Fruit fly (Drosophila melanogaster): ENCODE measurements around the gene CG42240.

Gene CG42240

DNA sequence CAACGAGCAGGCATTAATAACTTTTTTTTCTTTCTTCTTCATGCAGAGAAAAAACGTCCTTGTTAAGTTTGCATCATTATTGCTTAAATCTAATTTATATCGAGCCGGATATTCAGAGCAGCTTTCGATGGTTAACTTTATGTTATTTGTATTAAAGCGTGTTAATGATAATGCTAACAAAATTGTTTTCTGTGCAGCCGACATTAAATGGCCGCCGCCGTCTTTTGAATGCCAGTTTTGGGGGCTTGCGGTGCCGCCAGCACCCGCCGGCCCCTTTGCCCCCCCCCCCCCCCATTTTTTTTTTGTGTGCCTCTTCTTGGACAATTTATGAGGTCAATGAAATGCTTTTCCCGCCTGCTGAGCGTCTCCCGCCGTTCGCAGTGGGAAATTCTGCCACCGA is 19.1 kb upstream of the CG42240 start:
- TF ChIP-seq CG4496 (GFP tag; IDR thresholded peaks at IDR 0.05), result peak; percentile 24; the same call in 1 of the 3 replicates
- no peak for TF ChIP-seq CG13204 (GFP tag; optimal IDR thresholded peaks at IDR 0.05)
- no peak for TF ChIP-seq Pif1B (GFP tag; optimal IDR thresholded peaks at IDR 0.05)

DNA sequence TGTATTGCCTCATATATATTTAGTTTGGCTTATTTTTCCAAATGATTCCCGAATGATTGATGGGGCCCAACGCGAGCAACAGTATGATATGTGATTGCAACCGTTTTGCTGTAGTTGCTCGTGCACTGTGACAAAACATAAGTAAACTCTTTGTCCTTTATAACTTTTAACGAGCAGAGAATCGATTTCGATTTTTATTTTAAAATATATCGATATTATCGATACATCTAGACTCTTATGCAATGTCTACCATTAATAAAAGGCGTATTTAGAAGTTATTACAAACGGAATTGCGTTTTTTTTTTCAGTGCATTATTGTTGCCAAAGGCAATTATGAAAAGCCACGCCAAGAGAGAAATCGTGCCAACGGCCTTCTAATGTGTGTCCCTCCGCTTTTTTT is 15.1 kb upstream of the CG42240 start:
- TF ChIP-seq EcR (GFP tag; optimal IDR thresholded peaks at IDR 0.05) (no peak), gl (tag; optimal IDR thresholded peaks at IDR 0.05) (no peak), Pif1A (GFP tag; optimal IDR thresholded peaks at IDR 0.05) (no peak), rn (GFP tag; IDR thresholded peaks at IDR 0.05) (no peak), CG14655 (GFP tag; optimal IDR thresholded peaks at IDR 0.05) (no peak), Snoo (tag; optimal IDR thresholded peaks at IDR 0.05) (no peak), CG10348 (GFP tag; IDR thresholded peaks at IDR 0.05) (no peak), CG17806 (tag; optimal IDR thresholded peaks at IDR 0.05) (no peak), CG8159 (tag; optimal IDR thresholded peaks at IDR 0.05) (no peak), CG34367 (tag; optimal IDR thresholded peaks at IDR 0.05) (no peak), CG12605 (GFP tag; IDR thresholded peaks at IDR 0.05) (no peak), CG8301 (tag; optimal IDR thresholded peaks at IDR 0.05) (no peak)

DNA sequence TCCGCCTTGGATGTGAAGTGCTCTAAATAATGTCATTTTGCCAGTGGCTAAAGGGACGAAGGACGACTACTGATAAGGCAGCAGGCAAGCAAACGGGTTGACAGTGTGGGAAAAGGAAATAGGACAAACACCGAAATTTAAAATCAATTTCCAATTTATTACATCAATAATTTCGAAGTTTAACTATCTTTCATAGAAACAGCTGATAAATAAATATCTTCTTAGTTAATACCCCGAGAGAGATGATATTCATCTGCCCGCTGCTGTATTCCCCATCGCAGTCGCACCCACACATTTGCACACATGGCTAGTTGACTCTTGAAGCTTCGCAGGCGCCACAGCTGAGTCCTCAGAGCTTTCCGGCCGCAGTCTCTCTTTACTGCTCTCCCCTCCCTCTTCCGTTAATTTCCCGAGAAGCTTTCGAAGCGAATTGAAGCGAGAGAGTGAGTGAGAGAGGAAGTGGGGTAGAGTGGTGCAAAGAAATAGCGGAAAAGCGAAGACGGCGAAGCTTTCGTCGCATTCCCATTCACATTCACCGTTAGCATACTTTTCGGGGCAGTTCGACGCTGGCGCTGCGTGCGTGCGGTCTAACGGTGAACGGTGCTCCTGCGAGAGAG is 13.7 kb upstream of the CG42240 start:
- no peak for TF ChIP-seq CG10348 (GFP tag; IDR thresholded peaks at IDR 0.05)
- TF ChIP-seq Ets98B (GFP tag; IDR thresholded peaks at IDR 0.05), result peak; percentile 62
- TF ChIP-seq EcR (GFP tag; optimal IDR thresholded peaks at IDR 0.05), result no peak
- peak; percentile 62 for TF ChIP-seq CG8159 (tag; optimal IDR thresholded peaks at IDR 0.05)
- peak; percentile 56; the same call in 1 of the 3 replicates for TF ChIP-seq fd96Ca (GFP tag; IDR thresholded peaks at IDR 0.05)
- TF ChIP-seq CG15710 (tag; optimal IDR thresholded peaks at IDR 0.05), result peak; percentile 57
- TF ChIP-seq CG9948 (tag; optimal IDR thresholded peaks at IDR 0.05), result peak; percentile 36
- TF ChIP-seq CG32121 (GFP tag; IDR thresholded peaks at IDR 0.05), result peak; percentile 35; the same call in 1 of the 2 replicates
- TF ChIP-seq CG4496 (GFP tag; IDR thresholded peaks at IDR 0.05), result peak; percentile 66
- TF ChIP-seq D1 (tag; optimal IDR thresholded peaks at IDR 0.05), result no peak
- no peak for TF ChIP-seq rn (GFP tag; IDR thresholded peaks at IDR 0.05)
- no peak for TF ChIP-seq CG17806 (tag; optimal IDR thresholded peaks at IDR 0.05)
- peak; percentile 12 for TF ChIP-seq Pif1A (GFP tag; optimal IDR thresholded peaks at IDR 0.05)
- TF ChIP-seq CG12605 (GFP tag; IDR thresholded peaks at IDR 0.05), result peak; percentile 57
- peak; percentile 9 for TF ChIP-seq Pif1B (GFP tag; optimal IDR thresholded peaks at IDR 0.05)
- no peak for TF ChIP-seq Snoo (tag; optimal IDR thresholded peaks at IDR 0.05)
- TF ChIP-seq CG34367 (tag; optimal IDR thresholded peaks at IDR 0.05), result peak; percentile 41
- no peak for TF ChIP-seq CG13204 (GFP tag; optimal IDR thresholded peaks at IDR 0.05)
- TF ChIP-seq CG8301 (tag; optimal IDR thresholded peaks at IDR 0.05), result peak; percentile 35
- TF ChIP-seq gl (tag; optimal IDR thresholded peaks at IDR 0.05), result peak; percentile 9
- peak; percentile 37 for TF ChIP-seq CG14655 (GFP tag; optimal IDR thresholded peaks at IDR 0.05)

DNA sequence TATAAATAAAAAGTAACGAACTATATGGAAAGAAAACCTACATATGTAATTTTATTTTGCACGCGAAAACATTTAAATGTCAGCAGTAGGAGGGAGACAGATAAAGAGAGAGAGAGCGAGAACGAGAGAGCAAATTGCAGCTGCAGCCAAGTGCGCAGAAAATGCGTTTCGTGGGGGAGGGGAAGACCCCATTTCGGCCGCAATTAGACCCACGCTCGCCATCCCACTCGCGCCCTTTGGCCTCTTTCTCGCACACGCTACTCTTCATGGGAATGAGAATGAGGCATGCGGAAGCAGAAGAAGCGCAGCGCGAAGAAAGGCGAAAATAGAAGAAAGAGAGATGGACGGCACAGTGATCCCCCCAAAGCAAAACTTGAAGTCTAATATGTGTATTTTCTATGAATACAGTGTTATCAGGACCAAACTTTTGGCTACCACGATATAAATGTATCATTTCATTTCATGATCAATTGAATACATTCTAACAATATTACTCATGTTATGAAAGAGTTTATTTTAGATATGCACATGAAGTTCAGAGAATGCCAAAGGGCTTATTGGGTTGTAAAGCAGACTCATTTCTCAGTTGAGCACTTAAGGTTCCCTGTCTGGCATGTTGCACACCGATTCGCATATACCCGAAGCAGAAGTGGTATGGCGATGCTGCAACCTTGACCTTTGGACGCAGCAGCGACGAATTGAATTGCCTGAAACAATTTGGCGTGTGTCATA is 2.5 kb downstream of the CG42240 start:
- no peak for TF ChIP-seq Ets98B (GFP tag; IDR thresholded peaks at IDR 0.05)
- peak; percentile 23 for TF ChIP-seq CG8159 (tag; optimal IDR thresholded peaks at IDR 0.05)
- TF ChIP-seq CG9948 (tag; optimal IDR thresholded peaks at IDR 0.05), result peak; percentile 23
- peak; percentile 47 for TF ChIP-seq CG13204 (GFP tag; optimal IDR thresholded peaks at IDR 0.05)
- peak; percentile 52; the same call in 2 of the 3 replicates for TF ChIP-seq CG4496 (GFP tag; IDR thresholded peaks at IDR 0.05)
- TF ChIP-seq Pif1B (GFP tag; optimal IDR thresholded peaks at IDR 0.05), result no peak
- TF ChIP-seq EcR (GFP tag; optimal IDR thresholded peaks at IDR 0.05), result no peak
- no peak for TF ChIP-seq Pif1A (GFP tag; optimal IDR thresholded peaks at IDR 0.05)
- TF ChIP-seq rn (GFP tag; IDR thresholded peaks at IDR 0.05), result no peak
- no peak for TF ChIP-seq CG17806 (tag; optimal IDR thresholded peaks at IDR 0.05)
- TF ChIP-seq CG34367 (tag; optimal IDR thresholded peaks at IDR 0.05), result no peak
- TF ChIP-seq CG8301 (tag; optimal IDR thresholded peaks at IDR 0.05), result peak; percentile 52
- no peak for TF ChIP-seq gl (tag; optimal IDR thresholded peaks at IDR 0.05)
- peak; percentile 68 for TF ChIP-seq CG14655 (GFP tag; optimal IDR thresholded peaks at IDR 0.05)
- TF ChIP-seq CG15710 (tag; optimal IDR thresholded peaks at IDR 0.05), result peak; percentile 24
- no peak for TF ChIP-seq D1 (tag; optimal IDR thresholded peaks at IDR 0.05)
- TF ChIP-seq CG32121 (GFP tag; IDR thresholded peaks at IDR 0.05), result peak; percentile 21; the same call in 1 of the 2 replicates
- TF ChIP-seq Snoo (tag; optimal IDR thresholded peaks at IDR 0.05), result no peak
- no peak for TF ChIP-seq CG10348 (GFP tag; IDR thresholded peaks at IDR 0.05)
- TF ChIP-seq CG12605 (GFP tag; IDR thresholded peaks at IDR 0.05), result no peak; the same call in 1 of the 2 replicates
- TF ChIP-seq fd96Ca (GFP tag; IDR thresholded peaks at IDR 0.05), result peak; percentile 58; the same call in 2 of the 3 replicates

DNA sequence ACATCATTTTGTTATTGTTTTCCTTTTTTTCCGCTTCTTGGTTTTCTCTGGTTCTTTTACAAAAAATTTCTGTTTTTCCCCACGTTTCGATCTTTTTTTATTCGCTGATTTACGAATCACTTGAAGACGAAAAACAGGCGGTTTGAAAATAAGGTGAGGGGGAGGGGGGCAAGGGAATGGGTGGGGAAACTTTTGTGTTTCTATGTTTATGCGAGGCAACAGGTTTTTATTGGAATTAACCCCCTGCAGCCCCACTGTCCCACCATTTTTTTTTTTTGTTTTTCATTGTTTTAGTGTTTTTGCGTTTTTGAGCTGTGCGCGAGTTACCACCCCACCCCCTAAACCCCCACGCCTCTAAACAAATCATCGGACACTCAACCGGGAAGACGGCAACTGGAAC is 4.3 kb downstream of the CG42240 start:
- TF ChIP-seq CG17806 (tag; optimal IDR thresholded peaks at IDR 0.05) (no peak), CG4496 (GFP tag; IDR thresholded peaks at IDR 0.05) (0 out of 3 replicates have a peak, but pooled peaks have one; percentile 8)

DNA sequence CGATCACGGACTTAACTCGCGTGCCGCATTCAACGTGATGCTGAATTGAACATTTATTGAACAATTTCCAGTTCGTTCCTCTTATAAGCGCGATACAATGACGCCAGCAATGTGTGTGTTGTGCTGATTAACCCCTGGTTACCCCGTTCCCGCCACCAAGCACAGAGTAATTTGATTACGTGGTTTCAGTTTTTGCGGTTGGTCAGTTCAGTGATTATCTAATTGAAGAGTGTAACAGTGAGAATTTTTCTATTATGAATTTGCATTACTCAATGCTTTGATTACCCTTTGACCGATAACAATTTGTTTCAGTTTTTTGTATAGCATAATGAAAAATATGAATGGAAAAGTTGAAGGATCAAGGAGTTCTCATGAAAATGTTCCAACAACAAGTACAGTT is 7.1 kb downstream of the CG42240 start, which contains the start of gene CG3842:
CG3842 (plus strand) TSS at position 61 of the 400 bp plus-strand sequence.
- TF ChIP-seq Snoo (tag; optimal IDR thresholded peaks at IDR 0.05) (no peak), gl (tag; optimal IDR thresholded peaks at IDR 0.05) (no peak), CG8301 (tag; optimal IDR thresholded peaks at IDR 0.05) (no peak), CG8159 (tag; optimal IDR thresholded peaks at IDR 0.05) (no peak), CG13204 (GFP tag; optimal IDR thresholded peaks at IDR 0.05) (no peak), CG17806 (tag; optimal IDR thresholded peaks at IDR 0.05) (no peak), CG34367 (tag; optimal IDR thresholded peaks at IDR 0.05) (no peak), CG10348 (GFP tag; IDR thresholded peaks at IDR 0.05) (no peak), CG15710 (tag; optimal IDR thresholded peaks at IDR 0.05) (no peak), Pif1B (GFP tag; optimal IDR thresholded peaks at IDR 0.05) (no peak), D1 (tag; optimal IDR thresholded peaks at IDR 0.05) (no peak), rn (GFP tag; IDR thresholded peaks at IDR 0.05) (no peak), CG12605 (GFP tag; IDR thresholded peaks at IDR 0.05) (no peak), CG4496 (GFP tag; IDR thresholded peaks at IDR 0.05) (no peak), Pif1A (GFP tag; optimal IDR thresholded peaks at IDR 0.05) (no peak), CG9948 (tag; optimal IDR thresholded peaks at IDR 0.05) (no peak), EcR (GFP tag; optimal IDR thresholded peaks at IDR 0.05) (no peak)

Measured in whole organism, pupa.